Worm (Caenorhabditis elegans) whole organism, young adult: ENCODE data around the gene K08H2.5.

Experiments
- Y56A3A.18 ChIP-seq: fragments of 200-800 bp; sonication (Bioruptor generic); IDR thresholded peaks from 2 replicates; pipeline ENCODE4 v1.3.6; 2022; ENCODE audit warnings: missing genetic modification reagents, missing genetic modification characterization, missing compliant biosample characterization
- hlh-26 ChIP-seq: fragments of 200-800 bp; sonication (Bioruptor generic); conservative IDR thresholded peaks from 2 replicates; pipeline ENCODE4 v1.3.6; 2022; ENCODE audit warnings: missing genetic modification reagents, missing genetic modification characterization, missing compliant biosample characterization
- lir-1 ChIP-seq: fragments of 200-800 bp; sonication (Bioruptor generic); conservative IDR thresholded peaks from 2 replicates; pipeline ENCODE4 v1.3.6; 2022; ENCODE audit warnings: missing genetic modification reagents, missing genetic modification characterization, missing compliant biosample characterization
- mcd-1 ChIP-seq: fragments of 200-800 bp; sonication (Bioruptor generic); IDR thresholded peaks from 2 replicates; pipeline ENCODE4 v1.3.6; 2022; ENCODE audit warnings: missing genetic modification reagents, missing genetic modification characterization, missing compliant biosample characterization
- nhr-80 ChIP-seq: sonication (generic microtip); optimal IDR thresholded peaks from 2 replicates; lab custom pipeline; 2016; ENCODE audit warnings: missing genetic modification characterization, missing compliant biosample characterization

DNA sequence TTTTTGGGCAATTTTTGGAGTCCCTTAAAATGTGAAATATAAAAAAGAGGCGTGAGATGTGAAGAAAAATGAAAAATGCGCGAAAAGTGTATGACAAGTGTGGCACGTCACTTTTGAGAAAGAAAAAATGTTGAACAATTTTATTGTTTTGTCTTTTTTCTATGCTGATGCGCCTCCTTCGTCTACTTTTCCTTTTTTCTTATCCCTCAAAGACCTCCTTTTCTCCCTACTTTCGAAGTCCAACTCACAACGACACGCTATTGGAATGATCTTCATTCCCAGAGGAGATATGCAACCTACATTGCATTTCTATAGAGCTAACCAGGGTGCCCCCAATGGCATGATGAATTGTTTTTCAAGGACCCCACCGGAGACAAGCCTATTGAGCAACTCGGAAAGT is 36.1 kb downstream of the K08H2.5 start:
- TF ChIP-seq hlh-26 (no peak), Y56A3A.18 (GFP tag; lab: Robert Waterston, UW) (no peak), nhr-80 (tag; lab: Kevin White, UChicago) (no peak), mcd-1 (GFP tag; lab: Robert Waterston, UW) (no peak), lir-1 (GFP tag; lab: Robert Waterston, UW) (no peak)
